Worm (Caenorhabditis elegans): ENCODE results near the gene cup-15.

- TF ChIP-seq elt-3 (tag; optimal IDR thresholded peaks at IDR 0.05) (no peak), unc-62 (GFP tag; optimal IDR thresholded peaks at IDR 0.05) (no peak), mep-1 (tag; optimal IDR thresholded peaks at IDR 0.05) (no peak), unc-39 (tag; optimal IDR thresholded peaks at IDR 0.05) (no peak), zip-8 (tag; optimal IDR thresholded peaks at IDR 0.05) (no peak), nhr-12 (tag; optimal IDR thresholded peaks at IDR 0.05) (no peak), blmp-1 (tag; optimal IDR thresholded peaks at IDR 0.05) (no peak), lsy-2 (tag; optimal IDR thresholded peaks at IDR 0.05) (no peak), ceh-83 (GFP tag; optimal IDR thresholded peaks at IDR 0.05) (no peak), nhr-28 (tag; optimal IDR thresholded peaks at IDR 0.05) (no peak)
Observed at ce11 chrII:9319058-9319915, 33.5 kb upstream of the cup-15 start, which contains the start of the genes csa-1 and wdfy-2.
